Fruit fly (Drosophila melanogaster): Measurements from ENCODE around the gene CG18170.

Gene CG18170

DNA sequence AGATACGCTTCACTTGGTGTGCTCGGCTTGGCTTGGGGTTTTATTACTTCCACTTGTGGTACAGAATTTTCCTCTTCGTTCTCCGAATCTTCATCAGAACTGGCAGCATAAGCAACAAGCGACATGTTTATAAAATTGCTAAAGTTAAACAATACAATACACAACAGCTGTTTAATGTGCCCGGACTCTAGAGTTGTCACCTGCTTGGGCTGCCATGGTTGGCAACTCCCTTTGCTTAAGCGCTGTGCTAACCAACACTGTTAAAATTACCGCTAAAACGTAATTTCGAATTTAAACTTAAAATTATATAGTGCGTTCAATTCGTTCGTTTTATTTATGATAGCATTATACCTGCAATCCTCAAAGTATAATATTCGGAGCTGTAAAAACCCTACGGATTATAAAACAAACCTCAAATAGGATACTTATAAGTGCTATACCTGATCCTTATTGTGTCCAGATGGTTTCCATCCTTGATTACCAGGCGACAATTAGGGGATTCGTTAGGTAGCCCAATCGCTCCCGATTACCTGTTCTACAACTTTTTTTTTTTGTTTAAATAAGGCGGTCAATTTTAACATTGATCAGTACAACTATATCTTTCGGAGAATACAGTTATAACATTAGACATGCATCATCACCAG lies 44.6 kb downstream of the CG18170 start, which contains the start of the genes CG17249 and Bro (continued):
- TF ChIP-seq CG6654 (GFP tag; optimal IDR thresholded peaks at IDR 0.05) (no peak), peb (GFP tag; IDR thresholded peaks at IDR 0.05) (no peak), Chrac-16 (GFP tag; optimal IDR thresholded peaks at IDR 0.05) (peak; percentile 19), CG12236 (GFP tag; optimal IDR thresholded peaks at IDR 0.05) (no peak), CG3281 (GFP tag; optimal IDR thresholded peaks at IDR 0.05) (no peak), CG8089 (GFP tag; optimal IDR thresholded peaks at IDR 0.05) (peak; percentile 28), knrl (GFP tag; IDR thresholded peaks at IDR 0.05; ENCODE audit: partially characterized antibody) (no peak; the same call in 2 of the 3 replicates), CG6254 (GFP tag; optimal IDR thresholded peaks at IDR 0.05) (no peak), CG9876 (GFP tag; optimal IDR thresholded peaks at IDR 0.05) (no peak), Sry-β (GFP tag; optimal IDR thresholded peaks at IDR 0.05) (no peak), CG2116 (GFP tag; optimal IDR thresholded peaks at IDR 0.05) (peak; percentile 45), BEAF-32 (GFP tag; optimal IDR thresholded peaks at IDR 0.05) (peak; percentile 39), gfzf (GFP tag; optimal IDR thresholded peaks at IDR 0.05) (peak; percentile 53), gro (GFP tag; optimal IDR thresholded peaks at IDR 0.05) (peak; percentile 43), tll (GFP tag; optimal IDR thresholded peaks at IDR 0.05) (no peak), CTCF (GFP tag; optimal IDR thresholded peaks at IDR 0.05) (no peak), Spps (tag; optimal IDR thresholded peaks at IDR 0.05) (no peak), CG12769 (tag; optimal IDR thresholded peaks at IDR 0.05) (peak; percentile 59), CG7963 (GFP tag; IDR thresholded peaks at IDR 0.05; ENCODE audit: partially characterized antibody) (no peak), D (optimal IDR thresholded peaks at IDR 0.05) (no peak), D (GFP tag; optimal IDR thresholded peaks at IDR 0.05) (no peak), Asciz (GFP tag; optimal IDR thresholded peaks at IDR 0.05) (no peak), CG11723 (GFP tag; optimal IDR thresholded peaks at IDR 0.05) (no peak), CG6689 (GFP tag; IDR thresholded peaks at IDR 0.05) (no peak), nmo (GFP tag; optimal IDR thresholded peaks at IDR 0.05) (peak; percentile 31), CG43689 (GFP tag; IDR thresholded peaks at IDR 0.05) (no peak), CG5245 (GFP tag; optimal IDR thresholded peaks at IDR 0.05) (no peak), Xrp1 (GFP tag; IDR thresholded peaks at IDR 0.05) (no peak), CG4617 (GFP tag; optimal IDR thresholded peaks at IDR 0.05; ENCODE audit: borderline replicate concordance) (peak; percentile 62), MBD-R2 (GFP tag; IDR thresholded peaks at IDR 0.05) (peak; percentile 97), Gsc (GFP tag; IDR thresholded peaks at IDR 0.05) (no peak), CG14441 (GFP tag; IDR thresholded peaks at IDR 0.05) (no peak), ham (GFP tag; IDR thresholded peaks at IDR 0.05) (no peak), nau (GFP tag; optimal IDR thresholded peaks at IDR 0.05) (no peak), Trl (optimal IDR thresholded peaks at IDR 0.05) (no peak), Trl (GFP tag; optimal IDR thresholded peaks at IDR 0.05) (no peak), az2 (GFP tag; optimal IDR thresholded peaks at IDR 0.05) (peak; percentile 26), klu (GFP tag; IDR thresholded peaks at IDR 0.05) (no peak), Dek (tag; optimal IDR thresholded peaks at IDR 0.05) (no peak), eve (GFP tag; optimal IDR thresholded peaks at IDR 0.05) (no peak), CG17912 (GFP tag; optimal IDR thresholded peaks at IDR 0.05) (no peak), sens (GFP tag) (peak; percentile 55), Taf1 (GFP tag; IDR thresholded peaks at IDR 0.05) (no peak), CoRest (tag; optimal IDR thresholded peaks at IDR 0.05) (peak; percentile 32), CG33213 (GFP tag; optimal IDR thresholded peaks at IDR 0.05) (peak; percentile 38), CG1647 (GFP tag; optimal IDR thresholded peaks at IDR 0.05) (peak; percentile 15), pum (GFP tag; optimal IDR thresholded peaks at IDR 0.05) (no peak), CG11560 (tag; IDR thresholded peaks at IDR 0.05) (no peak), CG1233 (GFP tag; optimal IDR thresholded peaks at IDR 0.05) (no peak), gem (tag; optimal IDR thresholded peaks at IDR 0.05) (no peak), Myb (GFP tag; optimal IDR thresholded peaks at IDR 0.05) (peak; percentile 96), pita (GFP tag; optimal IDR thresholded peaks at IDR 0.05) (no peak)

All from whole organism, embryonic.